Fruit fly (Drosophila melanogaster): Measurements from ENCODE around the gene RabGGTb.

Gene RabGGTb

dm6 chr2L:2855773-2856615, 22.9 kb upstream of the RabGGTb start, which contains the start of the genes CG3104 and RpS21 (continued):
- TF ChIP-seq CG9817 (tag; optimal IDR thresholded peaks at IDR 0.05) (peak; percentile 86), CG13894 (tag; optimal IDR thresholded peaks at IDR 0.05) (peak; percentile 73), CG17361 (GFP tag; IDR thresholded peaks at IDR 0.05) (peak; percentile 85), gfzf (GFP tag; optimal IDR thresholded peaks at IDR 0.05) (peak; percentile 77), CG34224 (GFP tag; IDR thresholded peaks at IDR 0.05; ENCODE audit: partially characterized antibody) (no peak; the same call in 2 of the 3 replicates), CG12236 (GFP tag; optimal IDR thresholded peaks at IDR 0.05) (peak; percentile 59), Side (GFP tag; optimal IDR thresholded peaks at IDR 0.05) (peak; percentile 81), CG3847 (GFP tag; IDR thresholded peaks at IDR 0.05) (peak; percentile 92), CG11723 (GFP tag; optimal IDR thresholded peaks at IDR 0.05) (peak; percentile 88), CG12659 (GFP tag; optimal IDR thresholded peaks at IDR 0.05) (peak; percentile 96), Adf1 (GFP tag; IDR thresholded peaks at IDR 0.05) (peak; percentile 60; the same call in 1 of the 2 replicates), Oaz (GFP tag; IDR thresholded peaks at IDR 0.05) (peak; percentile 75)

- TF ChIP-seq CoRest (tag; optimal IDR thresholded peaks at IDR 0.05) (peak; percentile 16), disco-r (GFP tag; optimal IDR thresholded peaks at IDR 0.05) (no peak), CG13123 (GFP tag; optimal IDR thresholded peaks at IDR 0.05) (no peak), CG34376 (GFP tag; optimal IDR thresholded peaks at IDR 0.05) (peak; percentile 20), bigmax (GFP tag; optimal IDR thresholded peaks at IDR 0.05) (no peak), da (GFP tag; optimal IDR thresholded peaks at IDR 0.05) (no peak), CG12659 (GFP tag; optimal IDR thresholded peaks at IDR 0.05) (peak; percentile 75), salm (tag; optimal IDR thresholded peaks at IDR 0.05) (no peak), CG17568 (GFP tag; optimal IDR thresholded peaks at IDR 0.05) (peak; percentile 48), NFAT (GFP tag; IDR thresholded peaks at IDR 0.05) (no peak), CG15269 (tag; optimal IDR thresholded peaks at IDR 0.05) (peak; percentile 11), ewg (GFP tag; optimal IDR thresholded peaks at IDR 0.05) (no peak), Dad (GFP tag; optimal IDR thresholded peaks at IDR 0.05) (no peak), Sry-β (GFP tag; optimal IDR thresholded peaks at IDR 0.05) (peak; percentile 2), tup (GFP tag; optimal IDR thresholded peaks at IDR 0.05) (no peak), oc (tag; optimal IDR thresholded peaks at IDR 0.05) (no peak), sens-2 (GFP tag; IDR thresholded peaks at IDR 0.05) (no peak), Gug (GFP tag; IDR thresholded peaks at IDR 0.05) (no peak), Opbp (GFP tag; IDR thresholded peaks at IDR 0.05; ENCODE audit: partially characterized antibody) (peak; percentile 94), luna (GFP tag; optimal IDR thresholded peaks at IDR 0.05) (no peak), CG2889 (GFP tag; IDR thresholded peaks at IDR 0.05) (no peak), CG6175 (GFP tag; IDR thresholded peaks at IDR 0.05) (no peak), br (optimal IDR thresholded peaks at IDR 0.05) (no peak), Drgx (GFP tag; IDR thresholded peaks at IDR 0.05) (no peak), zen2 (GFP tag; IDR thresholded peaks at IDR 0.05; ENCODE audit: partially characterized antibody) (peak; percentile 70; the same call in 1 of the 3 replicates), Hsf (GFP tag; optimal IDR thresholded peaks at IDR 0.05) (peak; percentile 37), wdn (GFP tag; IDR thresholded peaks at IDR 0.05) (peak; percentile 28; the same call in 1 of the 2 replicates), CG5245 (GFP tag; optimal IDR thresholded peaks at IDR 0.05) (no peak), CHES-1-like (GFP tag; optimal IDR thresholded peaks at IDR 0.05) (peak; percentile 45), Pdp1 (GFP tag; optimal IDR thresholded peaks at IDR 0.05) (peak; percentile 16 to 55), pb (GFP tag; optimal IDR thresholded peaks at IDR 0.05) (no peak), sc (optimal IDR thresholded peaks at IDR 0.05) (no peak), sc (GFP tag; optimal IDR thresholded peaks at IDR 0.05) (no peak), Oli (tag; optimal IDR thresholded peaks at IDR 0.05) (no peak), CG8089 (GFP tag; optimal IDR thresholded peaks at IDR 0.05) (no peak), Doc2 (GFP tag; IDR thresholded peaks at IDR 0.05) (no peak), repo (GFP tag; optimal IDR thresholded peaks at IDR 0.05) (no peak)
These were observed 21.8 kb upstream of the RabGGTb start, which contains the start of gene CG2991 for dm6 chr2L:2856960-2857584. Gene CG2991, plus strand, starts transcription at chr2L:2857164.

Data from whole organism, embryonic.